Fruit fly (Drosophila melanogaster): ENCODE measurements around the gene yem.

Gene yem

DNA sequence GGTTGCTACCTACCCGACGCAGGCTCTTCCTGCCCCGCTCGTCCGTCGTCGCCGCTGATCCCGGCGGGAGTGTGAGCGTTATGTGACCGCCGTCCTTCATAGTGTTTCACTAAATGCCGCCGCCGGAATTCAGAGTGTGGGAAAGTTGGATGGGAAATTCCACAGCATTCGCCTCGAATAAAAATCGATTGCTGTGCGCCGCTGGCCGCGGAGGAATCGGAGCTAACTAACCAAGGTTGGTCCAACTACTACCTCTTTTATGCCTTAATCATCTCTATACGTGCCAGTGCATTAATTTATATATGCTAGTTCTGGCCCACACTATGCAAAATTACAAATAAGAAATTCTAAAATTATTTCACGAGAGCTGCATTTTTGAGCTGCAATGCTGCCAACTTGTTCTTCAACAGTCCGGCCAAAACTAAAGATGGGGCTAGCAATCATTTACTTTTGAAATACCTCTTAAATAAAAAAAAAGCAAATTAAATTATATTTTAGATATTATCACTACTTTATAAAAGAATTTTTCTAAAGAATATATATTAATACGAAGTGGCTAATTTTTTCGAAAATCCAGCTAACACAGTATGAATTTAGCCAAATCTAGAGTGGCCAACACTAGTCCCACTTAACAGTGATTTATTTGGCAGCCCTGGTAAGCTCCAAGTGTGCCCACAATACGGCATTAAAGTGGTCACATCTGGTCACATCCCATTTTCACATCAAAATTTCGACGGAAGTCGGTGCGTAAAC is 10.1 kb downstream of the yem start, which contains the start of the genes alpha-Man-Ib and Pdhb (continued):
- no peak for TF ChIP-seq sima (GFP tag; optimal IDR thresholded peaks at IDR 0.05)
- 0 out of 2 replicates have a peak, but pooled peaks have one; percentile 32 for TF ChIP-seq ap (GFP tag; IDR thresholded peaks at IDR 0.05)
- TF ChIP-seq tna (GFP tag; IDR thresholded peaks at IDR 0.05; ENCODE audit: partially characterized antibody): no peak
- no peak for TF ChIP-seq dmrt99B (tag; optimal IDR thresholded peaks at IDR 0.05)
- TF ChIP-seq CG11398 (GFP tag; optimal IDR thresholded peaks at IDR 0.05): no peak
- TF ChIP-seq CG1024 (GFP tag; IDR thresholded peaks at IDR 0.05): peak; percentile 48; the same call in 1 of the 2 replicates
- no peak for TF ChIP-seq pan (optimal IDR thresholded peaks at IDR 0.05)
- peak in 1 of 2 experiments; percentile 77 for TF ChIP-seq pan (GFP tag; optimal IDR thresholded peaks at IDR 0.05 in 1 of 2, IDR thresholded peaks at IDR 0.05 in 1 of 2)
- TF ChIP-seq nom (GFP tag; optimal IDR thresholded peaks at IDR 0.05): peak; percentile 45
- TF ChIP-seq Stat92E (GFP tag; optimal IDR thresholded peaks at IDR 0.05): peak in 1 of 3 experiments; percentile 11
- TF ChIP-seq wor (GFP tag; IDR thresholded peaks at IDR 0.05): no peak
- peak; percentile 61 for TF ChIP-seq B-H1 (GFP tag; IDR thresholded peaks at IDR 0.05)
- TF ChIP-seq CG2875 (GFP tag; optimal IDR thresholded peaks at IDR 0.05): peak; percentile 24
- peak; percentile 83 for TF ChIP-seq CG15514 (GFP tag; optimal IDR thresholded peaks at IDR 0.05)
- TF ChIP-seq ro (GFP tag; IDR thresholded peaks at IDR 0.05): peak; percentile 50; the same call in 1 of the 2 replicates
- TF ChIP-seq CG10366 (GFP tag; IDR thresholded peaks at IDR 0.05): peak; percentile 75
- TF ChIP-seq Bdp1 (GFP tag; optimal IDR thresholded peaks at IDR 0.05): no peak
- TF ChIP-seq CG10654 (GFP tag; optimal IDR thresholded peaks at IDR 0.05): peak; percentile 73
- peak; percentile 88 for TF ChIP-seq Dek (tag; optimal IDR thresholded peaks at IDR 0.05)
- TF ChIP-seq CG4854 (GFP tag; optimal IDR thresholded peaks at IDR 0.05): no peak
- peak in 1 of 2 experiments; percentile 51 for TF ChIP-seq insv (GFP tag; optimal IDR thresholded peaks at IDR 0.05)
- no peak for TF ChIP-seq CG3163 (GFP tag; optimal IDR thresholded peaks at IDR 0.05)
- TF ChIP-seq Side (GFP tag; optimal IDR thresholded peaks at IDR 0.05): no peak
- TF ChIP-seq CG6765 (GFP tag; optimal IDR thresholded peaks at IDR 0.05): peak; percentile 24
- peak; percentile 43; the same call in 1 of the 2 replicates for TF ChIP-seq Awh (GFP tag; IDR thresholded peaks at IDR 0.05)
- TF ChIP-seq CG1529 (GFP tag; optimal IDR thresholded peaks at IDR 0.05): no peak
- TF ChIP-seq unc-4 (GFP tag; IDR thresholded peaks at IDR 0.05; ENCODE audit: partially characterized antibody): 0 out of 2 replicates have a peak, but pooled peaks have one; percentile 38
- no peak for TF ChIP-seq CG7745 (tag; optimal IDR thresholded peaks at IDR 0.05)
- peak; percentile 74 for TF ChIP-seq ase (GFP tag; IDR thresholded peaks at IDR 0.05)
- TF ChIP-seq ssp (GFP tag; IDR thresholded peaks at IDR 0.05): peak; percentile 84
- TF ChIP-seq CG12744 (GFP tag; optimal IDR thresholded peaks at IDR 0.05): no peak
- TF ChIP-seq az2 (GFP tag; optimal IDR thresholded peaks at IDR 0.05): peak; percentile 77
- TF ChIP-seq sob (GFP tag; IDR thresholded peaks at IDR 0.05): peak; percentile 83; the same call in 1 of the 2 replicates
- TF ChIP-seq pho (GFP tag; optimal IDR thresholded peaks at IDR 0.05): peak; percentile 58
- TF ChIP-seq CG2889 (GFP tag; IDR thresholded peaks at IDR 0.05): peak; percentile 58; the same call in 2 of the 3 replicates
- TF ChIP-seq pzg (GFP tag; optimal IDR thresholded peaks at IDR 0.05): peak; percentile 88
- TF ChIP-seq disco-r (GFP tag; optimal IDR thresholded peaks at IDR 0.05): no peak
- peak; percentile 32; the same call in 1 of the 2 replicates for TF ChIP-seq gt (GFP tag; IDR thresholded peaks at IDR 0.05)
- peak; percentile 23 for TF ChIP-seq CG10274 (GFP tag; optimal IDR thresholded peaks at IDR 0.05)
- no peak for TF ChIP-seq eve (GFP tag; optimal IDR thresholded peaks at IDR 0.05)
- no peak for TF ChIP-seq CG11504 (tag; optimal IDR thresholded peaks at IDR 0.05)
- TF ChIP-seq Deaf1 (tag; optimal IDR thresholded peaks at IDR 0.05): no peak
- peak; percentile 57; the same call in 1 of the 3 replicates for TF ChIP-seq jigr1 (GFP tag; IDR thresholded peaks at IDR 0.05)
- peak; percentile 68 for TF ChIP-seq CG30431 (GFP tag; optimal IDR thresholded peaks at IDR 0.05)
- TF ChIP-seq fru (optimal IDR thresholded peaks at IDR 0.05): no peak
- TF ChIP-seq peb (GFP tag; IDR thresholded peaks at IDR 0.05): peak; percentile 43; the same call in 1 of the 2 replicates
- peak; percentile 44 for TF ChIP-seq CG17186 (GFP tag; optimal IDR thresholded peaks at IDR 0.05)
- peak; percentile 78 for TF ChIP-seq gfzf (GFP tag; optimal IDR thresholded peaks at IDR 0.05)
- no peak for TF ChIP-seq CG15011 (GFP tag; optimal IDR thresholded peaks at IDR 0.05)

All from whole organism, embryonic.